Worm (Caenorhabditis elegans) whole organism, L1 larva: ENCODE measurements around the gene srab-14.

Experiments
- C16A3.4 ChIP-seq: fragments of 150-350 bp; optimal IDR thresholded peaks from 2 replicates; lab custom pipeline; 2014; ENCODE audit warnings: missing biosample characterization, missing genetic modification characterization
- C34B4.2 ChIP-seq: sonication (generic microtip); optimal IDR thresholded peaks from 2 replicates; lab custom pipeline; 2017; ENCODE audit warnings: mild to moderate bottlenecking, missing genetic modification characterization, missing compliant biosample characterization
- Y116A8C.19 ChIP-seq: sonication (generic microtip); optimal IDR thresholded peaks from 2 replicates; lab custom pipeline; 2016; ENCODE audit warnings: missing compliant biosample characterization, missing genetic modification characterization, borderline replicate concordance
- aha-1 ChIP-seq: fragments of 150-350 bp; optimal IDR thresholded peaks from 2 replicates; lab custom pipeline; 2014; ENCODE audit warnings: missing biosample characterization, missing genetic modification characterization
- alr-1 ChIP-seq: fragments of 200-800 bp; sonication (Bioruptor generic); optimal IDR thresholded peaks from 2 replicates; lab custom pipeline; 2018; ENCODE audit warnings: borderline replicate concordance, mild to moderate bottlenecking, missing genetic modification characterization, missing compliant biosample characterization
- blmp-1 ChIP-seq: fragments of 150-350 bp; optimal IDR thresholded peaks from 2 replicates; lab custom pipeline; 2014; ENCODE audit warnings: missing biosample characterization, missing genetic modification characterization
- ceh-8 ChIP-seq: fragments of 200-800 bp; sonication (Bioruptor generic); optimal IDR thresholded peaks from 2 replicates; lab custom pipeline; 2018; ENCODE audit warnings: mild to moderate bottlenecking, missing genetic modification characterization, moderate library complexity, missing compliant biosample characterization
- dpl-1 ChIP-seq, 3 experiments: fragments of 150-350 bp in 2 of 3; sonication (generic microtip) in 1 of 3; optimal IDR thresholded peaks; 2 replicates each; lab custom pipeline; 2014 to 2017; ENCODE audit warnings: missing biosample characterization in 3 of 3, missing genetic modification characterization in 3 of 3, missing genetic modification reagents in 3 of 3
- dsc-1 ChIP-seq: sonication (generic microtip); optimal IDR thresholded peaks from 2 replicates; lab custom pipeline; 2016; ENCODE audit warnings: mild to moderate bottlenecking, missing genetic modification characterization, missing compliant biosample characterization
- efl-1 ChIP-seq, 4 experiments: fragments of 150-350 bp; optimal IDR thresholded peaks in 3 of 4; peaks in 1 of 4; 1 replicate in 1 of 4; 2 replicates in 3 of 4; lab custom pipeline; 2014; ENCODE audit warnings: missing biosample characterization in 2 of 4, missing genetic modification characterization in 2 of 4, missing genetic modification reagents in 2 of 4
- elt-2 ChIP-seq: sonication (generic microtip); optimal IDR thresholded peaks from 2 replicates; lab custom pipeline; 2016; ENCODE audit warnings: missing genetic modification characterization, mild to moderate bottlenecking, inconsistent platforms, missing compliant biosample characterization, missing genetic modification reagents
- elt-3 ChIP-seq, 6 experiments: fragments of 150-350 bp in 1 of 6; sonication (generic microtip); optimal IDR thresholded peaks; 2 replicates each; lab custom pipeline; 2017 to 2018; ENCODE audit warnings: missing biosample characterization in 6 of 6, missing genetic modification characterization in 6 of 6, inconsistent platforms in 1 of 6
- ets-5 ChIP-seq: fragments of 200-800 bp; sonication (Bioruptor generic); IDR thresholded peaks from 2 replicates; pipeline ENCODE4 v1.3.6; 2022; ENCODE audit warnings: missing genetic modification characterization, missing compliant biosample characterization
- fos-1 ChIP-seq: fragments of 150-350 bp; optimal IDR thresholded peaks from 2 replicates; lab custom pipeline; 2014; ENCODE audit warnings: missing biosample characterization, missing genetic modification characterization
- grh-1 ChIP-seq: fragments of 200-800 bp; sonication (Bioruptor generic); IDR thresholded peaks from 2 replicates; pipeline ENCODE4 v1.3.6; 2022; ENCODE audit warnings: missing genetic modification reagents, missing genetic modification characterization, missing compliant biosample characterization
- hlh-17 ChIP-seq: fragments of 200-800 bp; sonication (Bioruptor generic); optimal IDR thresholded peaks from 2 replicates; lab custom pipeline; 2018; ENCODE audit warnings: missing genetic modification characterization, mild to moderate bottlenecking, missing compliant biosample characterization, moderate library complexity, borderline replicate concordance
- hpl-2 ChIP-seq: fragments of 150-350 bp; optimal IDR thresholded peaks from 2 replicates; lab custom pipeline; 2014; ENCODE audit warnings: missing biosample characterization, missing genetic modification reagents, missing genetic modification characterization
- irx-1 ChIP-seq: sonication (generic microtip); optimal IDR thresholded peaks from 2 replicates; lab custom pipeline; 2016; ENCODE audit warnings: missing genetic modification characterization, missing compliant biosample characterization
- lin-13 ChIP-seq: fragments of 150-350 bp; optimal IDR thresholded peaks from 2 replicates; lab custom pipeline; 2014; ENCODE audit warnings: missing biosample characterization, missing genetic modification reagents, missing genetic modification characterization
- lin-14 ChIP-seq: fragments of 200-800 bp; sonication (Bioruptor generic); optimal IDR thresholded peaks from 2 replicates; lab custom pipeline; 2018; ENCODE audit warnings: mild to moderate bottlenecking, missing genetic modification characterization, moderate library complexity, missing compliant biosample characterization
- lin-35 ChIP-seq, 2 experiments: fragments of 150-350 bp; optimal IDR thresholded peaks; 2 replicates each; lab custom pipeline; 2014; ENCODE audit warnings: missing biosample characterization in 2 of 2, missing genetic modification characterization in 2 of 2, missing genetic modification reagents in 2 of 2
- lir-3 ChIP-seq: sonication (generic microtip); optimal IDR thresholded peaks from 2 replicates; lab custom pipeline; 2016; ENCODE audit warnings: mild to moderate bottlenecking, missing genetic modification characterization, moderate library complexity, missing compliant biosample characterization; ENCODE audit not compliant: poor library complexity
- lsy-2 ChIP-seq, 2 experiments: fragments of 150-350 bp; optimal IDR thresholded peaks; 2 replicates each; lab custom pipeline; 2014; ENCODE audit warnings: missing biosample characterization in 2 of 2, missing genetic modification characterization in 2 of 2
- mdl-1 ChIP-seq, 2 experiments: fragments of 150-350 bp; optimal IDR thresholded peaks; 2 replicates each; lab custom pipeline; 2014 to 2017; ENCODE audit warnings: missing biosample characterization in 2 of 2, missing genetic modification characterization in 2 of 2, inconsistent platforms in 1 of 2
- mef-2 ChIP-seq: fragments of 150-350 bp; optimal IDR thresholded peaks from 2 replicates; lab custom pipeline; 2014; ENCODE audit warnings: missing biosample characterization, missing genetic modification characterization
- mep-1 ChIP-seq: fragments of 150-350 bp; optimal IDR thresholded peaks from 2 replicates; lab custom pipeline; 2014; ENCODE audit warnings: missing biosample characterization, missing genetic modification characterization
- nhr-20 ChIP-seq: sonication (generic microtip); optimal IDR thresholded peaks from 2 replicates; lab custom pipeline; 2016; ENCODE audit warnings: mild to moderate bottlenecking, missing genetic modification characterization, missing compliant biosample characterization
- nhr-28 ChIP-seq: fragments of 150-350 bp; optimal IDR thresholded peaks from 2 replicates; lab custom pipeline; 2014; ENCODE audit warnings: missing biosample characterization, missing genetic modification characterization
- nhr-76 ChIP-seq: sonication (generic microtip); optimal IDR thresholded peaks from 2 replicates; lab custom pipeline; 2017; ENCODE audit warnings: missing biosample characterization, missing genetic modification characterization
- nhr-84 ChIP-seq: sonication (generic microtip); optimal IDR thresholded peaks from 2 replicates; lab custom pipeline; 2017; ENCODE audit warnings: missing biosample characterization, missing genetic modification characterization
- nhr-85 ChIP-seq: sonication (generic microtip); peaks from one replicate; lab custom pipeline; 2016; ENCODE audit warnings: missing genetic modification characterization, inconsistent platforms, missing compliant biosample characterization
- nhr-90 ChIP-seq: sonication (generic microtip); optimal IDR thresholded peaks from 2 replicates; lab custom pipeline; 2016; ENCODE audit warnings: mild to moderate bottlenecking, missing genetic modification characterization, missing compliant biosample characterization; ENCODE audit not compliant: poor library complexity
- snu-23 ChIP-seq: sonication (generic microtip); optimal IDR thresholded peaks from 2 replicates; lab custom pipeline; 2016; ENCODE audit warnings: missing genetic modification characterization, missing compliant biosample characterization
- tbx-2 ChIP-seq: sonication (generic microtip); optimal IDR thresholded peaks from 2 replicates; lab custom pipeline; 2016; ENCODE audit warnings: missing genetic modification characterization, missing compliant biosample characterization
- tlp-1 ChIP-seq: fragments of 150-350 bp; optimal IDR thresholded peaks from 2 replicates; lab custom pipeline; 2014; ENCODE audit warnings: missing biosample characterization, missing genetic modification characterization
- unc-130 ChIP-seq: fragments of 150-350 bp; optimal IDR thresholded peaks from 2 replicates; lab custom pipeline; 2017; ENCODE audit warnings: missing biosample characterization, missing genetic modification characterization, inconsistent platforms
- unc-30 ChIP-seq: sonication (generic microtip); optimal IDR thresholded peaks from 2 replicates; lab custom pipeline; 2017; ENCODE audit warnings: missing biosample characterization, missing genetic modification characterization
- unc-62 ChIP-seq: fragments of 150-350 bp; optimal IDR thresholded peaks from 2 replicates; lab custom pipeline; 2014; ENCODE audit warnings: missing biosample characterization, missing genetic modification reagents, missing genetic modification characterization
- unc-86 ChIP-seq: sonication (generic microtip); optimal IDR thresholded peaks from 2 replicates; lab custom pipeline; 2016; ENCODE audit warnings: missing genetic modification characterization, missing compliant biosample characterization
- vab-15 ChIP-seq: sonication (generic microtip); optimal IDR thresholded peaks from 2 replicates; lab custom pipeline; 2017; ENCODE audit warnings: missing genotype, mild to moderate bottlenecking, missing genetic modification characterization, missing compliant biosample characterization
- zag-1 ChIP-seq: fragments of 150-350 bp; optimal IDR thresholded peaks from 2 replicates; lab custom pipeline; 2014; ENCODE audit warnings: missing biosample characterization, missing genetic modification characterization
- zip-4 ChIP-seq: fragments of 200-800 bp; sonication (Bioruptor generic); optimal IDR thresholded peaks from 2 replicates; lab custom pipeline; 2018; ENCODE audit warnings: mild to moderate bottlenecking, missing genetic modification characterization, moderate library complexity, missing compliant biosample characterization

srab-14 gene

DNA sequence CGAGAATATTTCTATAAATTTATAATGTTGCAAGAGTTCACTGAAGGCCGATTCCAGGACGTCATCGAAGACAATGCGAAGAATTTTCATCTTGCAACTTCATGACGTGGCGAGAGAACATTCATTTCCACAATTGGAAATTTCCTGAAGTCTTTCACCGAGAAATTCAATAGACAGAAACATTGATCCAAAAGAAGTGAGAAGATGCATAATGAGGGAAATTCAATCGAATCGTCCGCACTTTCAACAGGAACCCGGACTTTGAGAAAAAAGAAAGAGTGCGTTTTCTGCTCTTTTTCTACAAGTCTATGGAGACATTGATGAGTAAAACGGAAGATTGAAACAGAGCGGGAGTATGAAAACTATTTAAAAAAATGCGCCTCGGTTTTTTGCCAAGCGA is 30.0 kb downstream of the srab-14 start (continued):
- TF ChIP-seq lir-3 (tag; lab: Kevin White, UChicago) (no peak), nhr-20 (tag; lab: Kevin White, UChicago) (no peak), nhr-76 (no peak), efl-1 (optimal IDR thresholded peaks at IDR 0.05; lab: Kevin White, UChicago) (no peak), efl-1 (GFP tag; optimal IDR thresholded peaks at IDR 0.05 in 1 of 2; lab: Kevin White, UChicago) (peak in 1 of 2 experiments; percentile 22), unc-86 (no peak), hpl-2 (GFP tag; lab: Kevin White, UChicago) (no peak), lin-14 (peak; percentile 47)

DNA sequence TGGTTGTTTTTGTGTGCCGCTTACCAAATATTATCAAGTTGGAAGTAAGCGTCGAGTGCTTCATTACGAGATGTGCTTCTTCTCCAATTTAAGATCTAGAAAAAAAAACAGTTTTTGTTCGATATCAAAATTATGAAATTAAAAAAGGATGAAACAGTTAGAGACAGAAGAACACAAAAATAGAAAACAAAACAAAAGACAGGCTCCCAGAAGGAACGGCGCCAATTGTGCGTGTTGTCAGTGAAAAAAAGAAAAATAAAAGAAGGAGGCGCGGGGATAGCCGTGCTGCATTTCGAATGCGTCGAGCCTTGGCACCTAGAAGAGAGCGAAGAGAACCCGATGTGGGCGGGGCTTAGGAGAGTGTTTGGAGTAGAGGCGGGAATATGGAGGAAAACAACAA is 33.8 kb downstream of the srab-14 start, which contains the start of gene sro-1:
TSS of gene sro-1 (minus strand) at position 101 of the 400 bp plus-strand sequence.
- no peak for TF ChIP-seq dsc-1 (tag; lab: Kevin White, UChicago)

DNA sequence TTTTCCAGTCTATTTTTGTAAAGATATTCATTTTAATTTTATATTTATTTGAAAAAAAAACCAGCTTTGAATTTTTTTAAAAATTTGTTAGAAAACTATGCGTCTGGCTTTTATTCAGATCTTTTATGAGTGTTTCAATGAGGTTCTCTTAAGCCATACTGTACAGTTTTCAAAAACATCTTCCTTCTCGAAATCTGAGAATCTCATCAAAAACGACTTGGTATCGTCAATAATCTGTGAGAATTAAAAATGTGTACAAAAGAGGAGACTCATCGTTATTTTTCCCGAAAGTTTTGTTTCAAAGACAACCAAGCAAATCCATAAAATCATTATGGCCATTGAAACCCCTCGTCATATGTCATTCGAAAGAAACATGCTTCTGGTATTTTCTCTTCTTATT is 40.1 kb downstream of the srab-14 start, which contains the start of gene D1022.2:
TSS of gene D1022.2 (plus strand) at position 301 of the 400 bp plus-strand sequence.
- TF ChIP-seq aha-1 (tag; lab: Kevin White, UChicago), result no peak
- no peak for TF ChIP-seq tbx-2 (tag; lab: Kevin White, UChicago)
- no peak for TF ChIP-seq lin-13 (GFP tag; lab: Kevin White, UChicago)
- TF ChIP-seq zag-1 (tag; lab: Kevin White, UChicago), result no peak
- TF ChIP-seq, all 84 proteins: peak for 0

DNA sequence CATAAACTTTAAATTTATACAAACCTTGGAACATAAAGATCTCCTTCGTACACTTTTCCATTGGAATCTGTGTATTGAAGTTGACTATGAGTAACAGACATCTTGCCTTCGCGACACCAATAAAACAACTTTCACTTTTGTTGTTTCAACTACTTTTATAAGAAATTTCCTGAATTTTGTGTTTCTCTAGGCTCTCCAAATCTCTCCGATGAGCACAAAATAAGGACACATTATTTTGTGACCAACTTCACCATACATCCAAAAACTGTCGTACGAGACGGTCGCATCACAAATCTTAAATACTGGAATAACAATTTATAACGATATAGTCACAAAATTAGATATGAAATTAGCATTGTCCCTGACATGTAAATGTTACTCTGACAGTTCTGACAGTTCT is 40.6 kb downstream of the srab-14 start, which contains the start of gene D1022.5:
TSS of gene D1022.5 (minus strand) at position 101 of the 400 bp plus-strand sequence.
- TF ChIP-seq nhr-85 (tag; lab: Kevin White, UChicago) (peak; percentile 0), unc-130 (no peak), unc-30 (tag; lab: Kevin White, UChicago) (no peak), nhr-90 (tag; lab: Kevin White, UChicago) (no peak)

DNA sequence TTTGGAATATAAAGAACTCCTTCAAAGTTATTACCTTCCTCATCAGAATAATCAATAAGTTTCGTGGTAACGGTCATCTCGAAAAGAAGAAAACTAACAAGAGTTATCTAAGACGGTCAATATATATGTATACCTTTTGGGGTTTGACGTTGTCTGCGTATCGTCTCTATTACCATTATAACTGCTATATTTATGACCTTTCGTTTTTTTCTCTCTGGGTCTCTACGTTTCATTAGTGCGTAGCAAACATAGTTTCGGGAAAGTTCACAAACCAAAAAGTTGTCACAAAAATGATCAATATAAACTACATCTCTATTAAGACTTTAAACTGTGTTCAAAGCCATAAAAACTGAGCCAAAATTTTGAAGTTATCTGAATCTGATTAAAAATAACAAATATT is 42.1 kb downstream of the srab-14 start, which contains the start of gene D1022.4:
TSS of gene D1022.4 (minus strand) at position 83 of the 400 bp plus-strand sequence.
- no peak for TF ChIP-seq elt-2 (tag; lab: Kevin White, UChicago)
- no peak for TF ChIP-seq C34B4.2 (tag; lab: Kevin White, UChicago)
- peak; percentile 78 for TF ChIP-seq blmp-1 (tag; lab: Kevin White, UChicago)
- TF ChIP-seq lsy-2 (tag; optimal IDR thresholded peaks at IDR 0.05; lab: Kevin White, UChicago), result peak in 1 of 2 experiments; percentile 20
- no peak for TF ChIP-seq nhr-84
- TF ChIP-seq mep-1 (tag; lab: Kevin White, UChicago), result no peak
- TF ChIP-seq alr-1, result no peak
- no peak for TF ChIP-seq mdl-1 (tag; optimal IDR thresholded peaks at IDR 0.05; lab: Kevin White, UChicago)
- peak in 2 of 6 experiments; percentile 10 to 13 for TF ChIP-seq elt-3 (tag; optimal IDR thresholded peaks at IDR 0.05; lab: Kevin White, UChicago)
- no peak for TF ChIP-seq tlp-1
- peak; percentile 47 for TF ChIP-seq lin-14
- no peak for TF ChIP-seq efl-1 (optimal IDR thresholded peaks at IDR 0.05; lab: Kevin White, UChicago)
- TF ChIP-seq efl-1 (GFP tag; optimal IDR thresholded peaks at IDR 0.05 in 1 of 2; lab: Kevin White, UChicago), result peak in 1 of 2 experiments; percentile 3
- no peak for TF ChIP-seq C16A3.4 (tag; lab: Kevin White, UChicago)
- no peak for TF ChIP-seq snu-23
- no peak for TF ChIP-seq lir-3 (tag; lab: Kevin White, UChicago)
- TF ChIP-seq vab-15 (tag; lab: Kevin White, UChicago), result no peak
- no peak for TF ChIP-seq zip-4
- peak; percentile 60 for TF ChIP-seq nhr-85 (tag; lab: Kevin White, UChicago)
- TF ChIP-seq ceh-8 (GFP tag; lab: Kevin White, UChicago), result no peak
- no peak for TF ChIP-seq ets-5 (GFP tag; lab: Robert Waterston, UW)
- TF ChIP-seq Y116A8C.19, result no peak
- no peak for TF ChIP-seq nhr-28 (tag; lab: Kevin White, UChicago)
- no peak for TF ChIP-seq mef-2 (tag; lab: Kevin White, UChicago)
- no peak for TF ChIP-seq fos-1 (tag; lab: Kevin White, UChicago)
- no peak for TF ChIP-seq dpl-1 (GFP tag; optimal IDR thresholded peaks at IDR 0.05; lab: Kevin White, UChicago)
- peak; percentile 33 for TF ChIP-seq nhr-20 (tag; lab: Kevin White, UChicago)
- TF ChIP-seq grh-1 (GFP tag; lab: Robert Waterston, UW), result no peak
- TF ChIP-seq hlh-17 (GFP tag; lab: Kevin White, UChicago), result no peak
- TF ChIP-seq irx-1 (tag; lab: Kevin White, UChicago), result no peak
- peak in 1 of 2 experiments; percentile 49 for TF ChIP-seq lin-35 (GFP tag; optimal IDR thresholded peaks at IDR 0.05; lab: Kevin White, UChicago)
- TF ChIP-seq unc-62 (GFP tag; lab: Kevin White, UChicago), result no peak
